Worm (Caenorhabditis elegans) whole organism, L4/young adult: ENCODE data around the gene oga-1.
A peak's percentile ranks its signal among the peaks of the same experiment; 100 is the strongest.

ENCODE experiments used
- W03F9.2 ChIP-seq: fragments of 150-350 bp; optimal IDR thresholded peaks from 2 replicates; lab custom pipeline; 2014; ENCODE audit warnings: missing biosample characterization, missing genetic modification characterization
- dao-5 ChIP-seq: sonication (generic microtip); optimal IDR thresholded peaks from 2 replicates; lab custom pipeline; 2016; ENCODE audit warnings: missing genotype, missing genetic modification characterization, moderate library complexity, missing compliant biosample characterization
- him-1 ChIP-seq: sonication (generic microtip); optimal IDR thresholded peaks from 2 replicates; lab custom pipeline; 2016; ENCODE audit warnings: missing genotype, missing genetic modification reagents, missing genetic modification characterization, missing compliant biosample characterization

The oga-1 gene

ce11 chrX:9337832-9338231, 9.4 kb downstream of the oga-1 start:
- TF ChIP-seq dao-5 (tag; lab: Kevin White, UChicago) (no peak), him-1 (tag; lab: Kevin White, UChicago) (peak; percentile 95), W03F9.2 (no peak)

DNA sequence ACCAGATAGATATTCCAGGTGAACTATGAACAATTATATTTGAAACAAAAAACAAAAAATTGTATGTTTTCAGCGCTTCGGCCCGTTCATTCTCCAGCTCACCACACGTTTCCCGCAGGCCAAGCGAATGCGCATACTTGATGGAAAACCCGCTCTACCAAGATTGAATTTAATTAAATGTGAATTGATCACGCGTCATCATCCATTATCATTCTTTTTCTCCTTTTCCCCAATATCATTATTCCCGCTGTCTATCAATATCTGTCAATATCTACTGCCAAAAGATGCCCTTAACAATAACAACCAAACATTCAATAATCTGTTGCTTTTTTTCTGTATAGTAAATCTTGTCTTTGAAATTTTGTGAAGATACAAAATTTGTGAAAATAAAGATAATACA, 11.0 kb downstream of the oga-1 start:
- TF ChIP-seq him-1 (tag; lab: Kevin White, UChicago) (no peak), dao-5 (tag; lab: Kevin White, UChicago) (no peak), W03F9.2 (no peak)

ce11 chrX:9330721-9331212, 16.5 kb downstream of the oga-1 start, which contains the start of gene T20B5.2:
TSS of gene T20B5.2 (plus strand) at chrX:9331162.
- TF ChIP-seq dao-5 (tag; lab: Kevin White, UChicago) (no peak), W03F9.2 (no peak), him-1 (tag; lab: Kevin White, UChicago) (no peak)

DNA sequence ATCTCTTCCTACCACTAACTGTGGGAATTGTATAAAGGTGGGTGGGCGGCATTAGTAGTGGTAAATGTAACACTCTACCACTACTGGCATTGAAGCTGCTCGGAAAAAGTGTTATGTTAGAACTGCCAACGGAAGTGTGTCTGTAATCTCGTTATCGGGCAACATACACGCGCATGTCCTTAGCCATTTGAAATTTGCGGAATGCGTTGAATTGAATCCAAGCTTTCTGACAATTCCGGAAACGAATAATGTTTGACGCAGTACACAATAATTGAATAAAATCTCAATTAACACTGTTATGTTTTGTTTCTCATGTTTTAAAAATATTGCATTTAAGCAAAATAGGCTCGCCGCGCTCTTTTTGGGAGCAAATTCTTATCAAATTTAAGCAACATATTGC, 22.3 kb downstream of the oga-1 start:
- TF ChIP-seq W03F9.2 (no peak), him-1 (tag; lab: Kevin White, UChicago) (no peak), dao-5 (tag; lab: Kevin White, UChicago) (no peak)

DNA sequence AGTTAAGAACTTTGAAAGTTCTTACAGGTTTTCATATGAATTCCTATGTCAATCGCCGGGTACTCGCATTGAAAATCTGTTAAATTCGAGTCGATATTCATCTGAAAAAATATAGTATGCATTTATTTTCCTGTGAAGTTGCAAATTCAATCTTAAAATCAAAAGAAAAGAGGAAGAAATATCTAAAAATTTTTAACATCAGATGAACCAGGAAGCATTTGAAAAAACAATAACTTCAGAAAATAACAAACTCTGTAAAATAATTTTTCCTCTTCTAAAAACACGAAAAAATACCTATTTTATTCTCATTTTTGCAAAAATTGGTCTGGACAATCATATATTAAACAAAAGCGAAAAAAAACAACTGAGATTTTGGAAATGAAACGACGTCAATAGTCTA, 28.1 kb downstream of the oga-1 start, which contains the start of gene npr-7:
npr-7 (minus strand) TSS at position 101 of the 400 bp plus-strand sequence.
- TF ChIP-seq dao-5 (tag; lab: Kevin White, UChicago) (no peak), him-1 (tag; lab: Kevin White, UChicago) (no peak), W03F9.2 (no peak)

ce11 chrX:9314397-9314796, 32.8 kb downstream of the oga-1 start, which contains the start of gene ttr-38:
TSS of gene ttr-38 (minus strand) at chrX:9314497.
- TF ChIP-seq dao-5 (tag; lab: Kevin White, UChicago) (no peak), him-1 (tag; lab: Kevin White, UChicago) (no peak), W03F9.2 (no peak)

DNA sequence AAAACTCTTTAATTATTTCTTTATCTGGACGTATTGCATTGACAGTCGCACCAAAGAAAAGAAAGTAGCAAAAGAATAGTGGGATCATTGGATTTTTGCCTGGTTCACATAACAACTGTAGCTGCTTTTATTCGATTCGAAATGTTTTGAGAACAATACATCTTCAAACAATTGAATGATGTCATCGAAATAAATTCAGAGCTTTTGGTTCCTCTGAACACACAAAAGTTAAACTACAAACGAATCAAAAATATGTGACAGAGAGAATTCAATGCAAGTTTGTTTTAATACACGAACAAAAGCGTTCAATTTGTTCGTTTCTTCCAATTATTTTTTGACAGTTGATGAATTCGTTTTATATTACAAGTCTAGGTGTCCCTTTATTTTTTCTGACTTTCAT, 36.0 kb downstream of the oga-1 start, which contains the start of gene H29C22.1:
H29C22.1 (minus strand) TSS at position 101 of the 400 bp plus-strand sequence.
- no peak for TF ChIP-seq him-1 (tag; lab: Kevin White, UChicago)
- no peak for TF ChIP-seq W03F9.2
- no peak for TF ChIP-seq dao-5 (tag; lab: Kevin White, UChicago)

DNA sequence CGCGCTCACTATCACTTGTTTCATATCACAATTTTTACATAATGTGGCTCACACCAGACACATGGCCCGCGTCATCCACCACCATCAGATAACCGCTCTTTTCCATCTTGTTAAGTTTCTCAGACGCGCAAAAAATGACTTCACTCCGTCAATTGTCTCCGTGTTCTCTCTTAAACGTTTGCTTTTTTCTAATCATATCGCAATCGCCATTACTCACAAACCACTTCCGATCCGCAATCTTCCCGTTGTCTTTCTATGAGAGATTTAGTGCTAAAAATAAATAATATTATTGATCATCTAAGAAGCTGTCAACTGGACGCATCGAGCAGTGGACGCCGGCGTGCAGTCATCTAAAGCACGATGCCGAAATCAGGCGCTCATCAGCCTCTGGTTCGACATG, 43.8 kb downstream of the oga-1 start, which contains the start of gene tmc-2:
tmc-2 (plus strand) TSS at position 301 of the 400 bp plus-strand sequence.
- TF ChIP-seq him-1 (tag; lab: Kevin White, UChicago) (no peak), dao-5 (tag; lab: Kevin White, UChicago) (no peak), W03F9.2 (no peak)

DNA sequence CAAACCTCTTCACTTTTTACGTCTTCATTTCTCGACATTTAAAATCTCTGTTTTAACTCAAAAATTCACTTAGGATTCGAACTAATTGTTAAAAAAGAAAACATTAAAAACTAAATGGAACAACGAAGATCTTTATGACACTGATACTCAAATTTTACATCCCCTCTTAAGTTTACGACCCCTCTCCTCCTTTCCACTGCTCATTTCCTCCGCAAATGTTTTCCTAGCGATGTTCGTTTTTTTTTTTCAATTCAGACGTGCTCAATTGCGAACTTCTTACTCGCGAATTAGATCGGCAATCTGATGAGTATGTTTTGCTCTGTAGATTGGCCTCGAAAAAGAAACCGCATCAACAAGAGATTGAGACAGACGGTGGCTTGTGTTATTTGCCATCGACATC, 44.5 kb downstream of the oga-1 start:
- TF ChIP-seq W03F9.2 (no peak), dao-5 (tag; lab: Kevin White, UChicago) (no peak), him-1 (tag; lab: Kevin White, UChicago) (no peak)

DNA sequence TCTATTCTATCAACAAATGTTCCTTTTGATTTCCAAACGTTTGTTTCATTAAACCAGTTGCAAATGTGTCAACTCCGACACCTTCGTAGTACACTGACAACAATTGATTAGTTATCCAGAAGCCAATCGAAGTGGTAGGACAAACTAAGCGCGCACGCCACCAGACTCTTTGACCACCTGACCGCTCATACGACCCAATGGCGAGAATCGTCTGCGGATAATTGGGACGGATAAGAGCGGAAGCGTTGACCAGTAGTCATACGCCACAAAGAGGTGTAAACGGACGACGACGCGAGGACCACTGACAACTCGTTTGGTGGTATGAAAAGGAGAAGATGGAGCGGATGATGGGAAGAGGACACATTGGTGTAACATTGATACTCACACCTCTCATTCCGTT, 46.9 kb downstream of the oga-1 start:
- TF ChIP-seq W03F9.2: no peak
- TF ChIP-seq dao-5 (tag; lab: Kevin White, UChicago): no peak
- TF ChIP-seq him-1 (tag; lab: Kevin White, UChicago): no peak

DNA sequence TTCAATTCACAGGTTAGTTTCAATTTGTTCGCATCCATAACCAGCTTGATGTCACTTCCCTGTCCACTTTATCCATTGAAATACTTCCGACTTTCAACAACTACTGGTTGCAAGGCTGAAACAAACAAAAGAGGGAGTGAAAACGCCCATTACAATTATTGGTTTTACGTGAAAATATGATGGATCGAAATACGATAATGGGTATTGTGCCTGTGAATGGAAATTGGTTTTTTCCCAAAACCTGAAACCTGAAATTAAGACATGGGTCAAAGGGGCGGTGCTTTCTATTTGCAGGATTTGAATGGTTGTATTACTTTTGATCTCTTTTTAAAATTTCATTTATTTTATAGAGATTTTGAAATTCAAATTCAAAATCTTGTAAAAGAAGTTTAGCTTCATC, 48.4 kb downstream of the oga-1 start, which contains the start of gene B0416.2:
B0416.2 (plus strand) TSS at position 301 of the 400 bp plus-strand sequence.
- TF ChIP-seq W03F9.2 (no peak), dao-5 (tag; lab: Kevin White, UChicago) (no peak), him-1 (tag; lab: Kevin White, UChicago) (no peak)

- TF ChIP-seq W03F9.2 (no peak), him-1 (tag; lab: Kevin White, UChicago) (no peak), dao-5 (tag; lab: Kevin White, UChicago) (no peak)
Measured at ce11 chrX:9297834-9298233, 49.4 kb downstream of the oga-1 start, which contains the start of gene B0416.7. TSS of gene B0416.7 (minus strand) at chrX:9297934.

DNA sequence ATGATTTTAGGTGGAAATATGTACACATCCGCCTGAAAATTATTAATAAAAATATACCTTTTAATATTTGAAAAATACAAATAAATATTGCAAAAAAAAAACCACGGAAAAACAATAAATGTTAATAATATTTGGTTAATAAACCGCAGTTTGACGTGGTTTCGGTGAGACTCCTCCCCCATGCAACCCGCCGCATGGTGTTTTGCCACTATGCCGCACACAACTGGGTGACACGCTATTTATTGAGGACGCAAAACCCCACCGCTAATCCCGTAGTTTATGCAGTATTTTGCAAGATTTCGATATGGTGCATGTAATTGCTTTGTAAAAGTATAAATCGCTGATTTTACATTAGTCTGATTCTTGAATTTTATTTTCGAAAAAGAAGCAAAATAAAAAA, 50.6 kb downstream of the oga-1 start, which contains the start of gene gly-13:
gly-13 (minus strand) TSS at position 32 of the 400 bp plus-strand sequence.
- TF ChIP-seq him-1 (tag; lab: Kevin White, UChicago): no peak
- TF ChIP-seq dao-5 (tag; lab: Kevin White, UChicago): no peak
- no peak for TF ChIP-seq W03F9.2

DNA sequence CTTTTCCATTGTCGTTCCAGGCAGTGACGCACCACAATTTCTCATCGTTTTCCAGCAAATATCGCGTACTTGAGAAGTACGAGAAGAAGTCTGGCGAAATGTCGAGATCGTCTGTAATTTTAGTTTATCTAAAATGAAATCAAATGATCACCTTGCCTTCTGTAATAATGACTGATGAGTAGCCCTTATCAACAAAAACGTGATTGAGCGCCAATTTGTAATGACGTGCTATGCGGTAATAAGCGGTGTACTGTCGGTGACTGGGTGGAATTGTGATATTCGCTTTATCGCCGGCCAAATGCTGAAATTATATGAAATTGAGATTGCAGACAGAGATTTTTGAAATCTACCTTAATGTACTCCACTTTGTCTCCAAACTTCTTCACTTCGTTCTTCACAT, 51.8 kb downstream of the oga-1 start:
- no peak for TF ChIP-seq dao-5 (tag; lab: Kevin White, UChicago)
- no peak for TF ChIP-seq him-1 (tag; lab: Kevin White, UChicago)
- TF ChIP-seq W03F9.2: no peak
